Worm (Caenorhabditis elegans): Measurements from ENCODE around the gene cth-2.

Gene cth-2

DNA sequence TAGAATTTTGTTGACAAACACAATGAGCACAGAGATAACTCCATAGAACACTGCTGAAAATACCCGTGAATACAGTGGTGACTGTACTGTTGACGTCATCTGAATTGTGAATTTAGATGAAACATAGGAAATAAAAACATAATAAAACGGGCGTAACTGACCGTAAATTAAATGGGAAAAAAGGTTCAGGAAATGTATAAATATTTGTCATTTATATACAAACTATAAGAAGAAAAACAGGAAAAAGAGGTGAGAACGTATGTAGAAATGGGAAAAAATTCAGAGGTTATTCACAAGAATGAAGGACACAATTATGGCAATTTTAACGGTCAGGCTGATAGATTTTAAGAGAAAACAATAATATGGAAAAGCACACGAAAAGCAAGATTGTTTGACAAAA, 45.2 kb downstream of the cth-2 start, which contains the start of gene sqv-7 (continued):
- no peak for TF ChIP-seq ceh-82 (tag; optimal IDR thresholded peaks at IDR 0.05)
- TF ChIP-seq ctbp-1 (GFP tag; IDR thresholded peaks at IDR 0.05), result no peak

Data from whole organism, L4 larva.